Worm (Caenorhabditis elegans): Measurements from ENCODE around the gene C05E4.15.

C05E4.15 gene

DNA sequence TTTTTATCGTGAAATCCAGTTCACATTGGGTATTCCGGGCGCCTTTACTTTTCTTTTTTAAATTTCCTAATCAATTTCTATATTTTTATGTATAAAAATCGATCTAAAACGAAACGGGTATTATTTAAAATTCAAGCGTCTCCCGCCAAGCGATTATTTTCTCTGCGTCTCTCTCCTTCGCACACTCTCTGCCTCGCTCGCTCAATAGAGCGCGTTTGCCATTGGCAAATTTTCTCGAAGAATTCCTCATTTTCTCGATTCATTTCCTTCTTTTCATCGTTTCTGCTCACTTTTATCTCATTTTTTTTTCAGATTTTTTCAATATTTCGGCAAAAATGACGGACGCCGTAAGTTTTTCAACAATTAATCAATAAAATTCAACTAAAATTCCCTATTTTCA lies 12.1 kb upstream of the C05E4.15 start, which contains the start of gene sti-1 (continued):
- no peak for TF ChIP-seq aptf-3 (GFP tag; IDR thresholded peaks at IDR 0.05)
- no peak for TF ChIP-seq sdz-38 (tag; optimal IDR thresholded peaks at IDR 0.05)
- TF ChIP-seq F55B11.4 (tag; optimal IDR thresholded peaks at IDR 0.05; ENCODE audit: borderline replicate concordance, insufficient read depth): no peak
- no peak for TF ChIP-seq egl-44 (GFP tag; IDR thresholded peaks at IDR 0.05)
- TF ChIP-seq bed-2 (GFP tag; IDR thresholded peaks at IDR 0.05): no peak
- TF ChIP-seq B0019.2 (GFP tag; conservative IDR thresholded peaks at IDR 0.05): no peak
- no peak for TF ChIP-seq egrh-3 (GFP tag; IDR thresholded peaks at IDR 0.05)
- TF ChIP-seq let-526 (GFP tag; IDR thresholded peaks at IDR 0.05): no peak

DNA sequence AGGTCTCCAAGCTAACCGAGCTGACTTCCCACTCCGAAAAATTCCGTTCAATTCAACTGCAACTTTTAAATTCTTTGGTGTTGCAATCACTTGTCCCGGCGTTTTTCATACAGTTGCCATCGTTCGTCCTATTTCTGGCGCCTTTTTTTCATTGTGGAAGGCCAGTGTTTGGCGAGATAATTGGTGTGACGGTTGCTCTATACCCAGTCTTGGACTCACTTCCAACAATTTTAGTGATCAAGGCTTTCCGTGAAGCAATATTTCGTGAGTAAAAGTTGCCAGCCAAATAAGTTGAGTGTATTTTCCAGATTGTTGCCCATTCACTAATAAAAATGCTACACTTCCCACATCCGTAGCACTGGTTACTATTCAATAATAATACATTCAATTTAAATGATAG lies 11.1 kb upstream of the C05E4.15 start:
- TF ChIP-seq ceh-27 (GFP tag; optimal IDR thresholded peaks at IDR 0.05) (no peak), rpc-1 (optimal IDR thresholded peaks at IDR 0.05) (no peak), rpc-1 (tag; optimal IDR thresholded peaks at IDR 0.05) (no peak), F22D6.2 (tag; optimal IDR thresholded peaks at IDR 0.05) (no peak), madf-3 (GFP tag; IDR thresholded peaks at IDR 0.05) (no peak), hrde-1 (tag; optimal IDR thresholded peaks at IDR 0.05; ENCODE audit: borderline replicate concordance) (no peak), let-607 (tag; optimal IDR thresholded peaks at IDR 0.05) (no peak)

- TF ChIP-seq him-1 (tag; optimal IDR thresholded peaks at IDR 0.05) (no peak), madf-6 (GFP tag; IDR thresholded peaks at IDR 0.05) (no peak), let-607 (tag; optimal IDR thresholded peaks at IDR 0.05) (no peak), egl-44 (GFP tag; IDR thresholded peaks at IDR 0.05) (no peak), lin-35 (GFP tag; optimal IDR thresholded peaks at IDR 0.05) (no peak)
Measured at ce11 chrV:764732-765131, 3.6 kb upstream of the C05E4.15 start, which contains the start of gene str-238. Gene str-238 (plus strand): TSS chrV:765032.

DNA sequence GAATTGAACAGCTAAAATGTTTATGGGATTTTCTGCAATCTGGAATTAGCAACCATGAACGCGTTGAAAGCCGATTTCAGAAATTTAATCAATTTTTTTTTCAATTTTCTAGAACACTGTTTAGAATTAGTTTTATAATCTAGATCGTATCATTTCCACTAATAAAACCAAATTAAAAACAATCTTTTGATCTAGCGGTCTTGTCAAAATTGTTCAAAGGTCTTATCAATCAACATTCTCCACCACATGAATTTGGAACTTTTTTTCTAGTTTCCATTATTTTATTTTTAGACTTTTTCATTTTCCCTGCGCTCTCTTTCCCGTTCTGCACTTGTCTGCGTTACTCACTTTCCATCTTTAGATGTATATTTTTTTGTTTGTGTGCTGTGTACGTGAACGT lies 1.2 kb upstream of the C05E4.15 start, which contains the start of gene srp-2:
Gene srp-2 (plus strand): TSS at position 301 of the 400 bp plus-strand sequence.
- no peak for TF ChIP-seq ztf-26 (tag; optimal IDR thresholded peaks at IDR 0.05)
- TF ChIP-seq repo-1 (tag; optimal IDR thresholded peaks at IDR 0.05): no peak
- TF ChIP-seq lir-1 (GFP tag; conservative IDR thresholded peaks at IDR 0.05): no peak
- no peak for TF ChIP-seq die-1 (tag; optimal IDR thresholded peaks at IDR 0.05)
- TF ChIP-seq nfyb-1 (GFP tag; IDR thresholded peaks at IDR 0.05): no peak
- TF ChIP-seq sptf-2 (GFP tag; optimal IDR thresholded peaks at IDR 0.05): no peak
- no peak for TF ChIP-seq F55B11.4 (tag; optimal IDR thresholded peaks at IDR 0.05; ENCODE audit: borderline replicate concordance, insufficient read depth)
- TF ChIP-seq ceh-100 (GFP tag; IDR thresholded peaks at IDR 0.05): no peak
- no peak for TF ChIP-seq B0261.1 (tag; optimal IDR thresholded peaks at IDR 0.05)
- no peak for TF ChIP-seq Y67H2A.10 (GFP tag; conservative IDR thresholded peaks at IDR 0.05)
- TF ChIP-seq ceh-91 (GFP tag; IDR thresholded peaks at IDR 0.05): no peak
- no peak for TF ChIP-seq dox-1 (GFP tag; IDR thresholded peaks at IDR 0.05)

DNA sequence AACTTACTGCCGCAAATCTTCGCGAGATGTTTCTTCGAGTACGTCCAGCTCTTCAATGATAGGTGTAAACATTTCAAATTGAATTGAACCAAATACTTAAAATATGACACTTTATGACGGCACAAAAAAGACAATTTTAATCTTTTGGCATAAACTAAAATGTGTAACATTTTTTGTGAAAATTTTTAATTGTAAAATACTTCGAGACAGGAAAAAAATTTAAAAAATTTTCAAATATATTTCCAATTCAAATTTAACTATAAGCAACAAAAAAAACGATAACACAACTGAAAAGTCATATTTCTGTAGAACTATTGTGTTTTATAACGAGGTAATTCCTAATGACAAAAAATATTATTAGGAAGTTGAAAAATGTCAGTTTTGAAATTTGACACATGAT lies 747 bp upstream of the C05E4.15 start, which contains the start of gene C05E4.12:
Gene C05E4.12 (minus strand): TSS at position 101 of the 400 bp plus-strand sequence.
- no peak for TF ChIP-seq akir-1 (GFP tag; optimal IDR thresholded peaks at IDR 0.05)
- no peak for TF ChIP-seq lir-1 (GFP tag; conservative IDR thresholded peaks at IDR 0.05)
- TF ChIP-seq nhr-27 (tag; optimal IDR thresholded peaks at IDR 0.05): no peak
- TF ChIP-seq dpff-1 (tag; optimal IDR thresholded peaks at IDR 0.05): no peak
- TF ChIP-seq ztf-25 (GFP tag; IDR thresholded peaks at IDR 0.05): no peak

All from whole organism, young adult.